Worm (Caenorhabditis elegans) whole organism, L1 larva: ENCODE results near the gene lin-15A.

Experiments
- C04F5.9 ChIP-seq: sonication (generic microtip); optimal IDR thresholded peaks from 2 replicates; lab custom pipeline; 2016; ENCODE audit warnings: missing genetic modification characterization, missing compliant biosample characterization
- C16A3.4 ChIP-seq: fragments of 150-350 bp; optimal IDR thresholded peaks from 2 replicates; lab custom pipeline; 2014; ENCODE audit warnings: missing biosample characterization, missing genetic modification characterization
- C34B4.2 ChIP-seq: sonication (generic microtip); optimal IDR thresholded peaks from 2 replicates; lab custom pipeline; 2017; ENCODE audit warnings: mild to moderate bottlenecking, missing genetic modification characterization, missing compliant biosample characterization
- F16B12.6 ChIP-seq: fragments of 150-350 bp; optimal IDR thresholded peaks from 2 replicates; lab custom pipeline; 2014; ENCODE audit warnings: missing biosample characterization, missing genetic modification characterization
- ama-1 ChIP-seq: fragments of 150-350 bp; optimal IDR thresholded peaks from 2 replicates; lab custom pipeline; 2014
- blmp-1 ChIP-seq: fragments of 150-350 bp; optimal IDR thresholded peaks from 2 replicates; lab custom pipeline; 2014; ENCODE audit warnings: missing biosample characterization, missing genetic modification characterization
- ceh-90 ChIP-seq: sonication (generic microtip); optimal IDR thresholded peaks from 2 replicates; lab custom pipeline; 2016; ENCODE audit warnings: missing genetic modification characterization, missing compliant biosample characterization
- ces-1 ChIP-seq: fragments of 150-350 bp; optimal IDR thresholded peaks from 2 replicates; lab custom pipeline; 2014; ENCODE audit warnings: missing biosample characterization, missing genetic modification reagents, missing genetic modification characterization
- dpl-1 ChIP-seq, 3 experiments: fragments of 150-350 bp in 2 of 3; sonication (generic microtip) in 1 of 3; optimal IDR thresholded peaks; 2 replicates each; lab custom pipeline; 2014 to 2017; ENCODE audit warnings: missing biosample characterization in 3 of 3, missing genetic modification characterization in 3 of 3, missing genetic modification reagents in 3 of 3
- dsc-1 ChIP-seq: sonication (generic microtip); optimal IDR thresholded peaks from 2 replicates; lab custom pipeline; 2016; ENCODE audit warnings: mild to moderate bottlenecking, missing genetic modification characterization, missing compliant biosample characterization
- efl-1 ChIP-seq, 4 experiments: fragments of 150-350 bp; optimal IDR thresholded peaks in 3 of 4; peaks in 1 of 4; 1 replicate in 1 of 4; 2 replicates in 3 of 4; lab custom pipeline; 2014; ENCODE audit warnings: missing biosample characterization in 2 of 4, missing genetic modification characterization in 2 of 4, missing genetic modification reagents in 2 of 4
- egl-13 ChIP-seq: sonication (generic microtip); optimal IDR thresholded peaks from 2 replicates; lab custom pipeline; 2016; ENCODE audit warnings: missing genotype, missing genetic modification reagents, missing genetic modification characterization, missing compliant biosample characterization
- elt-3 ChIP-seq, 6 experiments: fragments of 150-350 bp in 1 of 6; sonication (generic microtip); optimal IDR thresholded peaks; 2 replicates each; lab custom pipeline; 2017 to 2018; ENCODE audit warnings: missing biosample characterization in 6 of 6, missing genetic modification characterization in 6 of 6, inconsistent platforms in 1 of 6
- ets-5 ChIP-seq: fragments of 200-800 bp; sonication (Bioruptor generic); IDR thresholded peaks from 2 replicates; pipeline ENCODE4 v1.3.6; 2022; ENCODE audit warnings: missing genetic modification characterization, missing compliant biosample characterization
- fkh-10 ChIP-seq: sonication (generic microtip); optimal IDR thresholded peaks from 2 replicates; lab custom pipeline; 2017; ENCODE audit warnings: missing biosample characterization, missing genetic modification reagents, missing genetic modification characterization
- fkh-8 ChIP-seq: sonication (generic microtip); optimal IDR thresholded peaks from 2 replicates; lab custom pipeline; 2016; ENCODE audit warnings: mild to moderate bottlenecking, missing genetic modification characterization, missing compliant biosample characterization
- fos-1 ChIP-seq: fragments of 150-350 bp; optimal IDR thresholded peaks from 2 replicates; lab custom pipeline; 2014; ENCODE audit warnings: missing biosample characterization, missing genetic modification characterization
- hlh-17 ChIP-seq: fragments of 200-800 bp; sonication (Bioruptor generic); optimal IDR thresholded peaks from 2 replicates; lab custom pipeline; 2018; ENCODE audit warnings: missing genetic modification characterization, mild to moderate bottlenecking, missing compliant biosample characterization, moderate library complexity, borderline replicate concordance
- hlh-4 ChIP-seq: sonication (generic microtip); optimal IDR thresholded peaks from 2 replicates; lab custom pipeline; 2016; ENCODE audit warnings: mild to moderate bottlenecking, missing genetic modification characterization, missing compliant biosample characterization
- hpl-2 ChIP-seq: fragments of 150-350 bp; optimal IDR thresholded peaks from 2 replicates; lab custom pipeline; 2014; ENCODE audit warnings: missing biosample characterization, missing genetic modification reagents, missing genetic modification characterization
- irx-1 ChIP-seq: sonication (generic microtip); optimal IDR thresholded peaks from 2 replicates; lab custom pipeline; 2016; ENCODE audit warnings: missing genetic modification characterization, missing compliant biosample characterization
- isw-1 ChIP-seq: fragments of 200-800 bp; sonication (Bioruptor generic); IDR thresholded peaks from 2 replicates; pipeline ENCODE4 v1.3.6; 2022; ENCODE audit warnings: missing genetic modification characterization, missing compliant biosample characterization
- jun-1 ChIP-seq: fragments of 150-350 bp; optimal IDR thresholded peaks from 2 replicates; lab custom pipeline; 2014; ENCODE audit warnings: missing biosample characterization, missing genetic modification reagents, missing genetic modification characterization
- lin-13 ChIP-seq: fragments of 150-350 bp; optimal IDR thresholded peaks from 2 replicates; lab custom pipeline; 2014; ENCODE audit warnings: missing biosample characterization, missing genetic modification reagents, missing genetic modification characterization
- lin-14 ChIP-seq: fragments of 200-800 bp; sonication (Bioruptor generic); optimal IDR thresholded peaks from 2 replicates; lab custom pipeline; 2018; ENCODE audit warnings: mild to moderate bottlenecking, missing genetic modification characterization, moderate library complexity, missing compliant biosample characterization
- lin-15B ChIP-seq: fragments of 150-350 bp; sonication (generic microtip); optimal IDR thresholded peaks from 3 replicates; lab custom pipeline; 2014; ENCODE audit warnings: missing biosample characterization, missing genetic modification characterization
- lir-3 ChIP-seq: sonication (generic microtip); optimal IDR thresholded peaks from 2 replicates; lab custom pipeline; 2016; ENCODE audit warnings: mild to moderate bottlenecking, missing genetic modification characterization, moderate library complexity, missing compliant biosample characterization; ENCODE audit not compliant: poor library complexity
- lsy-2 ChIP-seq, 2 experiments: fragments of 150-350 bp; optimal IDR thresholded peaks; 2 replicates each; lab custom pipeline; 2014; ENCODE audit warnings: missing biosample characterization in 2 of 2, missing genetic modification characterization in 2 of 2
- mab-9 ChIP-seq: fragments of 200-800 bp; sonication (Bioruptor generic); IDR thresholded peaks from 2 replicates; pipeline ENCODE4 v1.3.6; 2022; ENCODE audit warnings: missing genetic modification reagents, missing genetic modification characterization, missing compliant biosample characterization
- mdl-1 ChIP-seq, 2 experiments: fragments of 150-350 bp; optimal IDR thresholded peaks; 2 replicates each; lab custom pipeline; 2014 to 2017; ENCODE audit warnings: missing biosample characterization in 2 of 2, missing genetic modification characterization in 2 of 2, inconsistent platforms in 1 of 2
- mep-1 ChIP-seq: fragments of 150-350 bp; optimal IDR thresholded peaks from 2 replicates; lab custom pipeline; 2014; ENCODE audit warnings: missing biosample characterization, missing genetic modification characterization
- nhr-11 ChIP-seq: fragments of 150-350 bp; optimal IDR thresholded peaks from 2 replicates; lab custom pipeline; 2014; ENCODE audit warnings: missing biosample characterization, missing genetic modification characterization
- nhr-12 ChIP-seq: sonication (generic microtip); optimal IDR thresholded peaks from 2 replicates; lab custom pipeline; 2017; ENCODE audit warnings: missing biosample characterization, missing genetic modification characterization
- nhr-20 ChIP-seq: sonication (generic microtip); optimal IDR thresholded peaks from 2 replicates; lab custom pipeline; 2016; ENCODE audit warnings: mild to moderate bottlenecking, missing genetic modification characterization, missing compliant biosample characterization
- nhr-237 ChIP-seq: fragments of 150-350 bp; optimal IDR thresholded peaks from 2 replicates; lab custom pipeline; 2014; ENCODE audit warnings: missing biosample characterization, missing genetic modification characterization
- nhr-28 ChIP-seq: fragments of 150-350 bp; optimal IDR thresholded peaks from 2 replicates; lab custom pipeline; 2014; ENCODE audit warnings: missing biosample characterization, missing genetic modification characterization
- nhr-47 ChIP-seq: sonication (generic microtip); optimal IDR thresholded peaks from 2 replicates; lab custom pipeline; 2016; ENCODE audit warnings: mild to moderate bottlenecking, missing genetic modification characterization, moderate library complexity, missing compliant biosample characterization
- nhr-71 ChIP-seq: sonication (generic microtip); optimal IDR thresholded peaks from 2 replicates; lab custom pipeline; 2016; ENCODE audit warnings: mild to moderate bottlenecking, missing genetic modification characterization, moderate library complexity, missing compliant biosample characterization
- nhr-77 ChIP-seq: fragments of 150-350 bp; optimal IDR thresholded peaks from 2 replicates; lab custom pipeline; 2014; ENCODE audit warnings: missing biosample characterization, missing genetic modification characterization
- nhr-85 ChIP-seq: sonication (generic microtip); peaks from one replicate; lab custom pipeline; 2016; ENCODE audit warnings: missing genetic modification characterization, inconsistent platforms, missing compliant biosample characterization
- nhr-90 ChIP-seq: sonication (generic microtip); optimal IDR thresholded peaks from 2 replicates; lab custom pipeline; 2016; ENCODE audit warnings: mild to moderate bottlenecking, missing genetic modification characterization, missing compliant biosample characterization; ENCODE audit not compliant: poor library complexity
- pax-3 ChIP-seq: fragments of 200-800 bp; sonication (Bioruptor generic); optimal IDR thresholded peaks from 2 replicates; lab custom pipeline; 2018; ENCODE audit warnings: mild to moderate bottlenecking, missing genetic modification characterization, moderate library complexity, missing compliant biosample characterization
- rnt-1 ChIP-seq: sonication (generic microtip); optimal IDR thresholded peaks from 2 replicates; lab custom pipeline; 2016; ENCODE audit warnings: mild to moderate bottlenecking, missing genetic modification characterization, moderate library complexity, missing compliant biosample characterization
- skn-1 ChIP-seq: fragments of 150-350 bp; optimal IDR thresholded peaks from 2 replicates; lab custom pipeline; 2014; ENCODE audit warnings: missing biosample characterization, missing genetic modification characterization
- snpc-4 ChIP-seq: fragments of 150-350 bp; optimal IDR thresholded peaks from 2 replicates; lab custom pipeline; 2014; ENCODE audit warnings: missing biosample characterization, missing genetic modification characterization
- snu-23 ChIP-seq: sonication (generic microtip); optimal IDR thresholded peaks from 2 replicates; lab custom pipeline; 2016; ENCODE audit warnings: missing genetic modification characterization, missing compliant biosample characterization
- sptf-1 ChIP-seq: fragments of 150-350 bp; optimal IDR thresholded peaks from 2 replicates; lab custom pipeline; 2014; ENCODE audit warnings: missing biosample characterization, missing genetic modification characterization
- sup-37 ChIP-seq: fragments of 200-800 bp; sonication (Bioruptor generic); optimal IDR thresholded peaks from 2 replicates; lab custom pipeline; 2018; ENCODE audit warnings: mild to moderate bottlenecking, missing genetic modification characterization, missing compliant biosample characterization
- tbx-2 ChIP-seq: sonication (generic microtip); optimal IDR thresholded peaks from 2 replicates; lab custom pipeline; 2016; ENCODE audit warnings: missing genetic modification characterization, missing compliant biosample characterization
- tlp-1 ChIP-seq: fragments of 150-350 bp; optimal IDR thresholded peaks from 2 replicates; lab custom pipeline; 2014; ENCODE audit warnings: missing biosample characterization, missing genetic modification characterization
- unc-130 ChIP-seq: fragments of 150-350 bp; optimal IDR thresholded peaks from 2 replicates; lab custom pipeline; 2017; ENCODE audit warnings: missing biosample characterization, missing genetic modification characterization, inconsistent platforms
- unc-98 ChIP-seq: fragments of 200-800 bp; sonication (Bioruptor generic); IDR thresholded peaks from 2 replicates; pipeline ENCODE4 v1.3.6; 2022; ENCODE audit warnings: missing genetic modification characterization, missing compliant biosample characterization
- vab-15 ChIP-seq: sonication (generic microtip); optimal IDR thresholded peaks from 2 replicates; lab custom pipeline; 2017; ENCODE audit warnings: missing genotype, mild to moderate bottlenecking, missing genetic modification characterization, missing compliant biosample characterization

The lin-15A gene

ce11 chrX:15706108-15706676 lies 25.6 kb upstream of the lin-15A start:
- peak; percentile 87 for TF ChIP-seq vab-15 (tag; lab: Kevin White, UChicago)
- TF ChIP-seq sup-37 = no peak
- TF ChIP-seq snu-23 (GFP tag; lab: Kevin White, UChicago) = peak; percentile 57
- no peak for TF ChIP-seq dsc-1
- TF ChIP-seq ets-5 (GFP tag; lab: Robert Waterston, UW) = no peak
- TF ChIP-seq nhr-20 (tag; lab: Kevin White, UChicago) = peak; percentile 77
- TF ChIP-seq nhr-12 = no peak
- peak; percentile 75 for TF ChIP-seq nhr-71
- TF ChIP-seq nhr-90 (tag; lab: Kevin White, UChicago) = peak; percentile 44
- peak; percentile 49 for TF ChIP-seq unc-130 (tag; lab: Kevin White, UChicago)
- no peak for TF ChIP-seq jun-1 (tag; lab: Kevin White, UChicago)
- no peak for TF ChIP-seq sptf-1
- no peak for TF ChIP-seq mab-9 (GFP tag; lab: Robert Waterston, UW)
- TF ChIP-seq C34B4.2 (tag; lab: Kevin White, UChicago) = no peak
- TF ChIP-seq nhr-28 (tag; lab: Kevin White, UChicago) = no peak
- no peak for TF ChIP-seq nhr-77 (tag; lab: Kevin White, UChicago)
- no peak for TF ChIP-seq hlh-17
- no peak for TF ChIP-seq fkh-8
- peak; percentile 20 for TF ChIP-seq nhr-47 (tag; lab: Kevin White, UChicago)
- TF ChIP-seq ceh-90 (tag; lab: Kevin White, UChicago) = no peak
- TF ChIP-seq hlh-4 (tag; lab: Kevin White, UChicago) = no peak
- no peak for TF ChIP-seq dpl-1 (GFP tag; optimal IDR thresholded peaks at IDR 0.05; lab: Kevin White, UChicago)
- TF ChIP-seq mdl-1 (tag; optimal IDR thresholded peaks at IDR 0.05; lab: Kevin White, UChicago) = peak in 1 of 2 experiments; percentile 62
- TF ChIP-seq lin-13 (GFP tag; lab: Kevin White, UChicago) = no peak
- TF ChIP-seq fos-1 (tag; lab: Kevin White, UChicago) = no peak
- no peak for TF ChIP-seq tlp-1 (tag; lab: Kevin White, UChicago)
- TF ChIP-seq irx-1 (tag; lab: Kevin White, UChicago) = no peak
- TF ChIP-seq tbx-2 (tag; lab: Kevin White, UChicago) = peak; percentile 50
- TF ChIP-seq nhr-11 = no peak
- TF ChIP-seq hpl-2 (GFP tag; lab: Kevin White, UChicago) = no peak
- TF ChIP-seq F16B12.6 (tag; lab: Kevin White, UChicago) = no peak
- TF ChIP-seq snpc-4 = no peak
- no peak for TF ChIP-seq fkh-10
- no peak for TF ChIP-seq nhr-237 (tag; lab: Kevin White, UChicago)
- peak; percentile 50 for TF ChIP-seq blmp-1 (tag; lab: Kevin White, UChicago)
- peak; percentile 23 for TF ChIP-seq rnt-1 (tag; lab: Kevin White, UChicago)
- no peak for TF ChIP-seq lir-3 (tag; lab: Kevin White, UChicago)
- TF ChIP-seq egl-13 (tag; lab: Kevin White, UChicago) = no peak
- no peak for TF ChIP-seq C16A3.4 (tag; lab: Kevin White, UChicago)
- peak; percentile 97 for TF ChIP-seq nhr-85 (tag; lab: Kevin White, UChicago)
- TF ChIP-seq unc-98 = no peak
- TF ChIP-seq efl-1 (optimal IDR thresholded peaks at IDR 0.05; lab: Kevin White, UChicago) = no peak
- TF ChIP-seq efl-1 (GFP tag; optimal IDR thresholded peaks at IDR 0.05 in 1 of 2; lab: Kevin White, UChicago) = no peak
- peak; percentile 17 for TF ChIP-seq mep-1 (tag; lab: Kevin White, UChicago)
- no peak for TF ChIP-seq isw-1 (GFP tag; lab: Robert Waterston, UW)
- no peak for TF ChIP-seq ces-1 (GFP tag; lab: Kevin White, UChicago)
- TF ChIP-seq C04F5.9 (tag; lab: Kevin White, UChicago) = no peak
- TF ChIP-seq pax-3 = no peak
- TF ChIP-seq ama-1 (lab: Kevin White, UChicago) = no peak
- peak; percentile 8 to 38 for TF ChIP-seq lsy-2 (tag; optimal IDR thresholded peaks at IDR 0.05; lab: Kevin White, UChicago)
- TF ChIP-seq skn-1 (tag; lab: Kevin White, UChicago) = no peak
- TF ChIP-seq lin-15B (tag; lab: Kevin White, UChicago) = no peak
- TF ChIP-seq lin-14 = peak; percentile 72
- peak in 2 of 6 experiments; percentile 58 to 71 for TF ChIP-seq elt-3 (tag; optimal IDR thresholded peaks at IDR 0.05; lab: Kevin White, UChicago)
